Fruit fly (Drosophila melanogaster): Measurements from ENCODE around the gene ttk.

ttk gene

dm6 chr3R:31680773-31681172 is 32.9 kb upstream of the ttk start (continued):
- TF ChIP-seq OdsH (GFP tag; optimal IDR thresholded peaks at IDR 0.05) (peak; percentile 94), CG31627 (GFP tag; optimal IDR thresholded peaks at IDR 0.05) (peak; percentile 77), CG16779 (tag; optimal IDR thresholded peaks at IDR 0.05) (peak; percentile 89), CG6808 (GFP tag; optimal IDR thresholded peaks at IDR 0.05) (peak; percentile 87), CG11762 (GFP tag; optimal IDR thresholded peaks at IDR 0.05; ENCODE audit: insufficient read depth) (peak; percentile 87), Hr4 (GFP tag; optimal IDR thresholded peaks at IDR 0.05) (peak; percentile 98), acj6 (GFP tag; optimal IDR thresholded peaks at IDR 0.05) (peak; percentile 89), lz (GFP tag; optimal IDR thresholded peaks at IDR 0.05) (peak; percentile 83), fd59A (GFP tag; optimal IDR thresholded peaks at IDR 0.05) (peak; percentile 80), dac (GFP tag; optimal IDR thresholded peaks at IDR 0.05) (peak; percentile 94), CG7368 (GFP tag; optimal IDR thresholded peaks at IDR 0.05) (peak; percentile 86), Sox15 (GFP tag; optimal IDR thresholded peaks at IDR 0.05) (peak; percentile 44), Sox102F (GFP tag; optimal IDR thresholded peaks at IDR 0.05) (peak; percentile 82), CG3032 (tag; optimal IDR thresholded peaks at IDR 0.05) (peak; percentile 82), CG8119 (GFP tag; IDR thresholded peaks at IDR 0.05) (peak; percentile 99), CG1621 (tag; optimal IDR thresholded peaks at IDR 0.05) (peak; percentile 83), CG6163 (GFP tag; IDR thresholded peaks at IDR 0.05) (peak; percentile 97), CG32006 (GFP tag; optimal IDR thresholded peaks at IDR 0.05) (peak; percentile 98), cyc (GFP tag; optimal IDR thresholded peaks at IDR 0.05) (peak; percentile 73)

- TF ChIP-seq CG1621 (tag; optimal IDR thresholded peaks at IDR 0.05): no peak
- peak; percentile 34 for TF ChIP-seq Ets21C (GFP tag; optimal IDR thresholded peaks at IDR 0.05)
- TF ChIP-seq CG7368 (GFP tag; optimal IDR thresholded peaks at IDR 0.05): peak; percentile 54
- no peak for TF ChIP-seq dsx (GFP tag; optimal IDR thresholded peaks at IDR 0.05; ENCODE audit: poor library complexity, severe bottlenecking)
- peak; percentile 79 for TF ChIP-seq Lpt (GFP tag; optimal IDR thresholded peaks at IDR 0.05)
- peak; percentile 85 for TF ChIP-seq CG6163 (GFP tag; IDR thresholded peaks at IDR 0.05)
- TF ChIP-seq CG6792 (GFP tag; optimal IDR thresholded peaks at IDR 0.05): peak; percentile 56
- TF ChIP-seq CG11762 (GFP tag; optimal IDR thresholded peaks at IDR 0.05; ENCODE audit: insufficient read depth): peak; percentile 38
- TF ChIP-seq achi (GFP tag; optimal IDR thresholded peaks at IDR 0.05): peak; percentile 69
- peak; percentile 42 for TF ChIP-seq CG34406 (GFP tag; optimal IDR thresholded peaks at IDR 0.05)
- peak; percentile 79 for TF ChIP-seq Sox102F (GFP tag; optimal IDR thresholded peaks at IDR 0.05)
- peak; percentile 40 for TF ChIP-seq CG6808 (GFP tag; optimal IDR thresholded peaks at IDR 0.05)
- peak; percentile 72 for TF ChIP-seq Eip75B (GFP tag; optimal IDR thresholded peaks at IDR 0.05)
- TF ChIP-seq CG16779 (tag; optimal IDR thresholded peaks at IDR 0.05): peak; percentile 41
- TF ChIP-seq CG32006 (GFP tag; optimal IDR thresholded peaks at IDR 0.05): peak; percentile 92
- no peak for TF ChIP-seq CG8319 (GFP tag; optimal IDR thresholded peaks at IDR 0.05)
- peak; percentile 53 to 71 for TF ChIP-seq ss (GFP tag; optimal IDR thresholded peaks at IDR 0.05)
- TF ChIP-seq CG15336 (GFP tag; IDR thresholded peaks at IDR 0.05): peak; percentile 91
- peak; percentile 80 for TF ChIP-seq CG3919 (GFP tag; optimal IDR thresholded peaks at IDR 0.05)
- TF ChIP-seq pdm3 (GFP tag; optimal IDR thresholded peaks at IDR 0.05): peak; percentile 80
- TF ChIP-seq CG11294 (GFP tag; IDR thresholded peaks at IDR 0.05): peak; percentile 80
- peak; percentile 88 for TF ChIP-seq Eip78C (GFP tag)
- TF ChIP-seq CG10631 (GFP tag; optimal IDR thresholded peaks at IDR 0.05): peak; percentile 59
- peak; percentile 88 for TF ChIP-seq CG8119 (GFP tag; IDR thresholded peaks at IDR 0.05)
- TF ChIP-seq Met (GFP tag; optimal IDR thresholded peaks at IDR 0.05): peak; percentile 86
- TF ChIP-seq Gug (GFP tag; IDR thresholded peaks at IDR 0.05): peak; percentile 67
- peak; percentile 26 for TF ChIP-seq CG10669 (GFP tag; optimal IDR thresholded peaks at IDR 0.05)
- TF ChIP-seq CG6854 (GFP tag; optimal IDR thresholded peaks at IDR 0.05): peak; percentile 63
- TF ChIP-seq CG6276 (GFP tag; optimal IDR thresholded peaks at IDR 0.05): peak; percentile 84
- no peak for TF ChIP-seq fkh (GFP tag; optimal IDR thresholded peaks at IDR 0.05)
- TF ChIP-seq dac (GFP tag; optimal IDR thresholded peaks at IDR 0.05): peak; percentile 78
- TF ChIP-seq vri (GFP tag; optimal IDR thresholded peaks at IDR 0.05): peak; percentile 50
- TF ChIP-seq Hr4 (GFP tag; optimal IDR thresholded peaks at IDR 0.05): peak; percentile 93
- TF ChIP-seq OdsH (GFP tag; optimal IDR thresholded peaks at IDR 0.05): peak; percentile 79
- TF ChIP-seq CG8632 (GFP tag; optimal IDR thresholded peaks at IDR 0.05): peak; percentile 18
- TF ChIP-seq salr (GFP tag; optimal IDR thresholded peaks at IDR 0.05): peak in 1 of 2 experiments; percentile 73
- TF ChIP-seq Hr39 (GFP tag; optimal IDR thresholded peaks at IDR 0.05): peak; percentile 77
- TF ChIP-seq fd59A (GFP tag; optimal IDR thresholded peaks at IDR 0.05): peak; percentile 39
- TF ChIP-seq fd85E (GFP tag; optimal IDR thresholded peaks at IDR 0.05): no peak
- peak; percentile 72 for TF ChIP-seq Smox (GFP tag; optimal IDR thresholded peaks at IDR 0.05)
- peak; percentile 9 for TF ChIP-seq CG9139 (GFP tag; optimal IDR thresholded peaks at IDR 0.05)
Measured at dm6 chr3R:31682140-31682782, 31.4 kb upstream of the ttk start.

Data from whole organism, prepupa.